Worm (Caenorhabditis elegans): ENCODE measurements around the gene Y57G11C.38.

Gene Y57G11C.38

ce11 chrIV:14876632-14877031, 14.4 kb downstream of the Y57G11C.38 start:
- TF ChIP-seq rnt-1 (tag; optimal IDR thresholded peaks at IDR 0.05) (no peak), skn-1 (tag; optimal IDR thresholded peaks at IDR 0.05) (no peak), efl-1 (optimal IDR thresholded peaks at IDR 0.05) (no peak), efl-1 (GFP tag; optimal IDR thresholded peaks at IDR 0.05 in 1 of 2) (peak in 1 of 2 experiments; percentile 49), zag-1 (tag; optimal IDR thresholded peaks at IDR 0.05) (no peak), tbx-2 (tag; optimal IDR thresholded peaks at IDR 0.05) (no peak), nhr-19 (GFP tag; conservative IDR thresholded peaks at IDR 0.05) (no peak), nhr-76 (tag; optimal IDR thresholded peaks at IDR 0.05) (no peak), nhr-85 (tag) (peak; percentile 69), elt-3 (tag; optimal IDR thresholded peaks at IDR 0.05) (peak in 1 of 6 experiments; percentile 10), lin-14 (GFP tag; optimal IDR thresholded peaks at IDR 0.05) (peak; percentile 62), snu-23 (GFP tag; optimal IDR thresholded peaks at IDR 0.05) (peak; percentile 27), vab-15 (tag; optimal IDR thresholded peaks at IDR 0.05) (no peak), xbp-1 (tag; optimal IDR thresholded peaks at IDR 0.05) (no peak), fkh-8 (tag; optimal IDR thresholded peaks at IDR 0.05) (no peak), unc-130 (tag; optimal IDR thresholded peaks at IDR 0.05) (no peak), zip-4 (GFP tag; optimal IDR thresholded peaks at IDR 0.05) (no peak), sup-37 (GFP tag; optimal IDR thresholded peaks at IDR 0.05) (no peak), lin-39 (tag; optimal IDR thresholded peaks at IDR 0.05) (no peak), nhr-71 (tag; optimal IDR thresholded peaks at IDR 0.05) (peak; percentile 11), mep-1 (tag; optimal IDR thresholded peaks at IDR 0.05) (peak; percentile 56), irx-1 (tag; optimal IDR thresholded peaks at IDR 0.05) (no peak), mef-2 (tag; optimal IDR thresholded peaks at IDR 0.05) (no peak), ces-1 (GFP tag; optimal IDR thresholded peaks at IDR 0.05) (no peak), C34B4.2 (tag; optimal IDR thresholded peaks at IDR 0.05) (no peak), dpl-1 (GFP tag; optimal IDR thresholded peaks at IDR 0.05) (peak in 1 of 3 experiments; percentile 10), aly-2 (tag; optimal IDR thresholded peaks at IDR 0.05) (no peak), mdl-1 (tag; optimal IDR thresholded peaks at IDR 0.05) (peak in 1 of 2 experiments; percentile 2), nhr-90 (tag; optimal IDR thresholded peaks at IDR 0.05; ENCODE audit: poor library complexity) (no peak), grh-1 (GFP tag; IDR thresholded peaks at IDR 0.05) (peak; percentile 50; the same call in 1 of the 2 replicates), blmp-1 (tag; optimal IDR thresholded peaks at IDR 0.05) (peak; percentile 87), egl-27 (tag; optimal IDR thresholded peaks at IDR 0.05) (no peak)

DNA sequence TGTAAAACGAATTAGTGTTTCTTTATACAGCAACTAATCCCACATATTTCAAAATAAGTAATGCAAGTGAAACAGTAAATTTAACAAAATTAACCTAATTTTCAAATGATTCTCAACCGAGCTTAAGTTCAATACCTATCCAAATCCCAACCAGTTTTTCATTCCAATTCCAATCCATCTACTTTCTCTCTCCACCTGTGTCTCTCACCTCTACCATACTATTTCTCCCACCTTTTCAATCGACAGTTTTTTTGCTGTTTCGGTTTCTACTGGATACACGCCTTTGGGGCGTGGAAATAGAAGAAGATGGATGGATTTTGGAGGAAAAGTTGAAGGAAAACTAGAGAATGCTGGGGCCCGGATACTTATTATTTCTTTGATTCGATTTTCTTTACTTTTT, 15.4 kb downstream of the Y57G11C.38 start:
- TF ChIP-seq C16A3.4 (tag; optimal IDR thresholded peaks at IDR 0.05) (no peak), blmp-1 (tag; optimal IDR thresholded peaks at IDR 0.05) (peak; percentile 61), efl-1 (optimal IDR thresholded peaks at IDR 0.05) (no peak), efl-1 (GFP tag; optimal IDR thresholded peaks at IDR 0.05 in 1 of 2) (peak in 1 of 2 experiments; percentile 60), nhr-85 (tag) (peak; percentile 49)

ce11 chrIV:14879184-14879583, 16.9 kb downstream of the Y57G11C.38 start, which contains the start of gene eps-8:
Gene eps-8 (plus strand): TSS chrIV:14879484.
- TF ChIP-seq fkh-4 (tag; optimal IDR thresholded peaks at IDR 0.05; ENCODE audit: borderline replicate concordance) (no peak), vab-15 (tag; optimal IDR thresholded peaks at IDR 0.05) (no peak), sup-37 (GFP tag; optimal IDR thresholded peaks at IDR 0.05) (no peak), elt-2 (tag; optimal IDR thresholded peaks at IDR 0.05) (no peak), nhr-12 (tag; optimal IDR thresholded peaks at IDR 0.05) (no peak), C04F5.9 (tag; optimal IDR thresholded peaks at IDR 0.05) (no peak), skn-1 (tag; optimal IDR thresholded peaks at IDR 0.05) (no peak), ztf-4 (tag; optimal IDR thresholded peaks at IDR 0.05) (no peak), mdl-1 (tag; optimal IDR thresholded peaks at IDR 0.05) (no peak), elt-3 (tag; optimal IDR thresholded peaks at IDR 0.05) (no peak)

- TF ChIP-seq elt-2 (tag; optimal IDR thresholded peaks at IDR 0.05) (peak; percentile 84), pqm-1 (tag; optimal IDR thresholded peaks at IDR 0.05) (peak; percentile 65), mdl-1 (tag; optimal IDR thresholded peaks at IDR 0.05) (peak in 1 of 2 experiments; percentile 2), zip-4 (GFP tag; optimal IDR thresholded peaks at IDR 0.05) (no peak), skn-1 (tag; optimal IDR thresholded peaks at IDR 0.05) (no peak), nhr-71 (tag; optimal IDR thresholded peaks at IDR 0.05) (peak; percentile 5), lin-14 (GFP tag; optimal IDR thresholded peaks at IDR 0.05) (no peak), nhr-20 (tag; optimal IDR thresholded peaks at IDR 0.05) (peak; percentile 25), lin-35 (GFP tag; optimal IDR thresholded peaks at IDR 0.05) (peak in 1 of 2 experiments; percentile 54), unc-86 (tag; optimal IDR thresholded peaks at IDR 0.05) (no peak), lin-13 (GFP tag; optimal IDR thresholded peaks at IDR 0.05) (no peak), nhr-90 (tag; optimal IDR thresholded peaks at IDR 0.05; ENCODE audit: poor library complexity) (peak; percentile 22), jun-1 (tag; optimal IDR thresholded peaks at IDR 0.05) (peak; percentile 39)
These were observed 21.6 kb downstream of the Y57G11C.38 start for ce11 chrIV:14883812-14884211.
